Worm (Caenorhabditis elegans) whole organism, L4 larva: ENCODE data around the gene F16G10.7.

Source experiments
- F37D6.2 ChIP-seq: sonication (generic microtip); optimal IDR thresholded peaks from 2 replicates; lab custom pipeline; 2016; ENCODE audit warnings: mild to moderate bottlenecking, missing genetic modification characterization, missing compliant biosample characterization
- ceh-82 ChIP-seq: sonication (generic microtip); optimal IDR thresholded peaks from 2 replicates; lab custom pipeline; 2017; ENCODE audit warnings: missing biosample characterization, missing genetic modification characterization
- daf-16 ChIP-seq, 3 experiments: sonication (generic microtip); optimal IDR thresholded peaks; 2 replicates each; lab custom pipeline; 2016 to 2017; ENCODE audit warnings: missing genetic modification characterization in 3 of 3, missing genetic modification reagents in 3 of 3, mild to moderate bottlenecking in 2 of 3, missing compliant biosample characterization in 2 of 3, missing biosample characterization in 1 of 3, moderate library complexity in 1 of 3
- lsy-2 ChIP-seq, 2 experiments: fragments of 150-350 bp in 1 of 2; sonication (generic microtip) in 1 of 2; optimal IDR thresholded peaks; 2 replicates each; lab custom pipeline; 2014 to 2017; ENCODE audit warnings: missing biosample characterization in 2 of 2, missing genetic modification characterization in 2 of 2
- nhr-6 ChIP-seq: fragments of 150-350 bp; optimal IDR thresholded peaks from 2 replicates; lab custom pipeline; 2014; ENCODE audit warnings: missing biosample characterization, missing genetic modification characterization
- nhr-76 ChIP-seq: fragments of 150-350 bp; optimal IDR thresholded peaks from 2 replicates; lab custom pipeline; 2014; ENCODE audit warnings: missing biosample characterization, missing genetic modification characterization
- zag-1 ChIP-seq: fragments of 150-350 bp; optimal IDR thresholded peaks from 2 replicates; lab custom pipeline; 2014; ENCODE audit warnings: missing biosample characterization, missing genetic modification characterization

- no peak for TF ChIP-seq nhr-6 (tag; lab: Kevin White, UChicago)
- TF ChIP-seq nhr-76 (tag; lab: Kevin White, UChicago), result no peak
- no peak for TF ChIP-seq lsy-2 (tag; optimal IDR thresholded peaks at IDR 0.05; lab: Kevin White, UChicago)
- TF ChIP-seq zag-1, result no peak
- no peak for TF ChIP-seq F37D6.2
- no peak for TF ChIP-seq daf-16 (GFP tag; optimal IDR thresholded peaks at IDR 0.05; lab: Kevin White, UChicago)
- TF ChIP-seq daf-16 (tag; optimal IDR thresholded peaks at IDR 0.05; lab: Kevin White, UChicago), result no peak
- TF ChIP-seq ceh-82 (tag; lab: Kevin White, UChicago), result no peak
Observed at ce11 chrII:2374973-2375372, 5.1 kb downstream of the F16G10.7 start, which contains the start of gene F16G10.2.
